Worm (Caenorhabditis elegans): ENCODE results near the gene K03B4.4.
A peak's percentile ranks its signal among the peaks of the same experiment; 100 is the strongest.

The K03B4.4 gene

DNA sequence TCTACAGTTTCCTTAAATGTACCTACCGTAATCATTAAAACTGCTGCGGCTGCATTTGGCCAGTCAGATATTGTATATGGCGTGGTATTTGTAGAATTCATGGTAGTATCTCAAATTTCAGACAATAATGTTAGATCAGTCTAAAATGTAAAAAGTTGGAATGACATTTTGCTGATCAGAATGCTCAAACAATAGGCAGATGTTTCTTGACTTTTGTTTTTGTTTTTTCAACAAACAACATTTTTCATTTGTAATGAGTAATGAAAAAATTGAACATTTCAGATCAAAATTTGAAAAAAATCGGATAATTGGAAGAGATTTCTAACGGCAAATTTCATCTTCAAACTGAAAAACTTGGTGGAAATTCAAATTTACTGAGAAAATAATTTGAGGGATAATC, 13.1 kb upstream of the K03B4.4 start, which contains the start of gene srx-77:
Gene srx-77, minus strand, starts transcription at position 101 of the 400 bp plus-strand sequence.
- no peak for TF ChIP-seq sea-1 (GFP tag; conservative IDR thresholded peaks at IDR 0.05)
- TF ChIP-seq scrt-1 (GFP tag; IDR thresholded peaks at IDR 0.05): no peak
- no peak for TF ChIP-seq flt-1 (GFP tag; IDR thresholded peaks at IDR 0.05)

DNA sequence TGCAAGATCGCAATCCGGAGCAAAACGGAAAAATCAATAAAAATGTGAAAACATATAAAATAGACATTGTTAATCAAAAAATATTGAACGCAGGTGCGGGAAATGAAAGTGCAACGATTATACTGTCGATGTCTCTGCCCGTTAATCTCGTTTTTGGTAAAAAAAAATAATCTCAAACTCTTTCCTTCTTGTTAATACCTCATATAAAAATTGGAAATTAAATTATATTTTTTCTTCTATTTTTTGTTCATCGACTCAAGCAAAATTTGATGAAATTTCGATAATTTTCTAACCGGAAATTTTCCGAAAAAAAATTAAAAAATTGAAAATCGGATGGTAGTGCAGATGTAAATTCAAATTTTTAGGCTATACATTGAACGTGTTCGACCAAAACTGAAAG, 9.3 kb upstream of the K03B4.4 start, which contains the start of gene K03B4.9:
Gene K03B4.9, minus strand, starts transcription at position 101 of the 400 bp plus-strand sequence.
- no peak for TF ChIP-seq tra-4 (tag; optimal IDR thresholded peaks at IDR 0.05)
- TF ChIP-seq tbx-37 (GFP tag; conservative IDR thresholded peaks at IDR 0.05): no peak
- TF ChIP-seq ceh-13 (GFP tag; optimal IDR thresholded peaks at IDR 0.05): no peak
- TF ChIP-seq B0310.2 (tag; optimal IDR thresholded peaks at IDR 0.05): no peak
- no peak for TF ChIP-seq ceh-36 (tag; optimal IDR thresholded peaks at IDR 0.05)
- no peak for TF ChIP-seq ets-7 (tag; optimal IDR thresholded peaks at IDR 0.05)
- TF ChIP-seq scrt-1 (GFP tag; IDR thresholded peaks at IDR 0.05): no peak
- no peak for TF ChIP-seq hnd-1 (tag; optimal IDR thresholded peaks at IDR 0.05)
- TF ChIP-seq sea-1 (GFP tag; conservative IDR thresholded peaks at IDR 0.05): no peak
- TF ChIP-seq hmbx-1 (tag; optimal IDR thresholded peaks at IDR 0.05): no peak

DNA sequence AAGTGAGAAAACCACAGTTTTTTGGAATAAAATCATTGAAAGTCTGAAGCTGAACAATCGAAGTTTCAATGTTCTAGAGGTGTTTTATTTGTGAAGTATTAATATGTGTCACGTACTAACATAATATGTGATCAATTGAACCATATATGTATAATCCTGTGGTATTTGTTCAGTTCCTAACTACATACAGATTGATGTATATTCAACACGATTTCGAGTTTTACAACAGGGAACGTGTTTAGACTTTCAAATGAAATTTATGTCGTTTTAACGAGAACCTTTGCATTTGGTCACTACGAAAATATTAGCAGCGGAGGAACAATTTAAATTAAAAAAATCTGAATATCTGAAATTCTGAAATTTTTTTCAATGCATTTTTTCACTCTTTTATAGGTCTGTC, 7.3 kb upstream of the K03B4.4 start, which contains the start of gene K03B4.8:
Gene K03B4.8, minus strand, starts transcription at position 101 of the 400 bp plus-strand sequence.
- TF ChIP-seq tbx-11 (GFP tag; IDR thresholded peaks at IDR 0.05): no peak
- no peak for TF ChIP-seq scrt-1 (GFP tag; IDR thresholded peaks at IDR 0.05)

DNA sequence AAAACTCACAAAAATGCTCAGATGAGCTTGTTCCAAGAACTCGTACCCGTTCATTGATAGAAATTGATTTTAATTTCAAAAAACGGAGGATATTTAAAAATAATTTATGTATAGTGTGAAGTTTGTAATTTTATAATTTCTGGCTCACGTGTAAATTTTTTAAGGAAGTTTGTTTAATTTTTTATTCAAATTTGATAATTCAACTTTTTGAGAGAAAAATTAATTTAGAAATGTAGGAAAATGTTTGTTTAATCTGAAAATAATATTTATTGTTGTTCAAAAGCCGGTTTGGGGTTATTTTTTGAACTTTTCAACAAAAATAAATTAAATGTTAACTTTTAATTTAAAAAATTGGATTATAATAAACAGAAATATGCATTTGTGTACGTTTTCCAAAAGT, 5.7 kb upstream of the K03B4.4 start, which contains the start of gene K03B4.6:
Gene K03B4.6, minus strand, starts transcription at position 101 of the 400 bp plus-strand sequence.
- no peak for TF ChIP-seq B0310.2 (tag; optimal IDR thresholded peaks at IDR 0.05)
- no peak for TF ChIP-seq tbx-37 (GFP tag; conservative IDR thresholded peaks at IDR 0.05)
- no peak for TF ChIP-seq hnd-1 (tag; optimal IDR thresholded peaks at IDR 0.05)
- no peak for TF ChIP-seq scrt-1 (GFP tag; IDR thresholded peaks at IDR 0.05)
- TF ChIP-seq tra-4 (tag; optimal IDR thresholded peaks at IDR 0.05): no peak
- TF ChIP-seq F13C5.2 (tag; optimal IDR thresholded peaks at IDR 0.05): no peak
- TF ChIP-seq hmbx-1 (tag; optimal IDR thresholded peaks at IDR 0.05): no peak
- TF ChIP-seq pes-1 (GFP tag; IDR thresholded peaks at IDR 0.05): no peak
- TF ChIP-seq flt-1 (GFP tag; IDR thresholded peaks at IDR 0.05): no peak
- no peak for TF ChIP-seq ceh-13 (GFP tag; optimal IDR thresholded peaks at IDR 0.05)
- TF ChIP-seq sea-1 (GFP tag; conservative IDR thresholded peaks at IDR 0.05): no peak
- no peak for TF ChIP-seq tbx-11 (GFP tag; IDR thresholded peaks at IDR 0.05)
- TF ChIP-seq ceh-36 (tag; optimal IDR thresholded peaks at IDR 0.05): no peak
- no peak for TF ChIP-seq aly-1 (tag; optimal IDR thresholded peaks at IDR 0.05)
- no peak for TF ChIP-seq ama-1 (optimal IDR thresholded peaks at IDR 0.05)
- TF ChIP-seq hmg-4 (GFP tag; optimal IDR thresholded peaks at IDR 0.05): no peak

DNA sequence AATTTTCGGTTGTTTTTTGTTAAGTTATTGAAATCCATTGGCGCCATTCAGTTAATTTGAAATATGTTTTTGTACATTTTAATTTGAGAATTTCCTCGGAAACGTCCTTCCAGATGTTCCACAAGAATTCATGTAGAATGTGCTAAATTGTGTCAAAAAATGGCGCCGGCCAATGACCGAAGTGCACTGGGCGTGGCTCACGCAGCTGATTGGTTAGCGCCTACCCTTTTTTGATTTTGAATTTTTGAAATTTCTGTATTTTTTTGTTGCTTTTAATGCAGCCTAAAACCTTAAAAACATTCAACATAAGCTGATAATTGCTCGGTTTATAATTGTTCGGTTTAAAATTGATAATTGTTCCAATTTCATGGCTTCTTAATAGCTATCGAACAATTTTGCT, 5.0 kb upstream of the K03B4.4 start:
- TF ChIP-seq ceh-36 (tag; optimal IDR thresholded peaks at IDR 0.05) (no peak), ama-1 (optimal IDR thresholded peaks at IDR 0.05) (no peak), flt-1 (GFP tag; IDR thresholded peaks at IDR 0.05) (no peak), hnd-1 (tag; optimal IDR thresholded peaks at IDR 0.05) (no peak), tbx-11 (GFP tag; IDR thresholded peaks at IDR 0.05) (no peak), pes-1 (GFP tag; IDR thresholded peaks at IDR 0.05) (no peak), ceh-13 (GFP tag; optimal IDR thresholded peaks at IDR 0.05) (no peak), scrt-1 (GFP tag; IDR thresholded peaks at IDR 0.05) (no peak), ets-7 (tag; optimal IDR thresholded peaks at IDR 0.05) (no peak), hmg-4 (GFP tag; optimal IDR thresholded peaks at IDR 0.05) (no peak), aly-1 (tag; optimal IDR thresholded peaks at IDR 0.05) (no peak), F13C5.2 (tag; optimal IDR thresholded peaks at IDR 0.05) (no peak), hmbx-1 (tag; optimal IDR thresholded peaks at IDR 0.05) (no peak), B0310.2 (tag; optimal IDR thresholded peaks at IDR 0.05) (no peak), tbx-37 (GFP tag; conservative IDR thresholded peaks at IDR 0.05) (no peak), sea-1 (GFP tag; conservative IDR thresholded peaks at IDR 0.05) (no peak), tra-4 (tag; optimal IDR thresholded peaks at IDR 0.05) (no peak)

DNA sequence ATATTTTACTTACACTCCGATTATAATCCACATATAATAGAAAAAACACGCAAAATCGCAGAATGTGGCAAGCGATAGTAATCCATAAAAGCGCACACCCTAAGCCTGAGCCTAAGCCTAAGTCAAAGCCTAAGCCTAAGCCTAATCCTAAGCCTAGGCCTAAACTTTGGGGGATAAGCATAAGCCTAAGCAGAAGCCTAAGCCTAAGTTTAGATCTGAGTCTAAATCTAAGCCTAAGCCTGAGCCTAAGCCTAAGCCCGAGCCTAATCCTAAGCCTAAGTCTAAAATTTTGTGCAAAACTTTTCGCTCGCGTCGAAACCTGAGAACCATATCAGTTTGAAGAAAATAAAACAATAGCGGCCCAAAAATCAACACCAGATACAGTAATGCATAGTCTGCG, 2.4 kb downstream of the K03B4.4 start:
- TF ChIP-seq ama-1 (optimal IDR thresholded peaks at IDR 0.05) (no peak), ceh-13 (GFP tag; optimal IDR thresholded peaks at IDR 0.05) (no peak), ceh-36 (tag; optimal IDR thresholded peaks at IDR 0.05) (peak; percentile 73), aly-1 (tag; optimal IDR thresholded peaks at IDR 0.05) (no peak), ets-7 (tag; optimal IDR thresholded peaks at IDR 0.05) (no peak), hmbx-1 (tag; optimal IDR thresholded peaks at IDR 0.05) (no peak), sea-1 (GFP tag; conservative IDR thresholded peaks at IDR 0.05) (no peak), flt-1 (GFP tag; IDR thresholded peaks at IDR 0.05) (no peak)

DNA sequence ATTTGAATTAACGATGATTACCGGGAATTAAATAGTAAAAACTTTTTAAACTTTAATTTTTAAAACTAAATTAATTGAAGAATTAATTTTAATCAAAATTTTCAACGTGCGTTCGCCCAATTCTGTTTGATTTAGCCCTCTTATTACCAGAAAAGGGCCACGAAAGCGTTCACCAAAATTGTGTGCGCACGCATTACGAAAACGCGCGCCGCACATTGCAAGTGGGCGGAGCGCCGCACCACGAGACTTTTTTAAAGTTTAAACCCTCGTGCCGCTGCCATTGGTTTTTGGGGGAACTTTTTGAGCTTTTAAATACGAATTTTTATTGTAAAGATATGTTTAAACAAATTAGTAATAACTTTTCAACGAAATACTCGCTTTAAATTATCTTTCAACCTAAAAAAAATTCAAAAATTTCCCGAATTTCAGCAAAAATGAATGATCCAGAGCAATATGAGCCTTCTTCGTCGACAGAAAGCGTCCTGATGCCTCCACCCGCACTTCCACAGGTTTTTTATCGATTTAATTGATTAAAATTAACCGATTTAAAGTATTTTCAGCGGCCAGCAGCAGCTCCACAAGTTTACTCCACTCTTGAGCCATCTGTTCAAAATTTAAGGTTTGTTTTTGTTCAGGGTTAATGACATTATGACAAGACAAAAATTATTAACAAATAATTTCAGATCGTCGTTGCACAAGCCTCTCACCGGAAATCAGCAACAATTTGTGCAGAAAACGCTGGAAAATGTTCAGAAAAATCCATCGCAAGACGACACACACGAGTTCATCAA, 5.1 kb downstream of the K03B4.4 start, which contains the start of gene taf-10:
Gene taf-10, plus strand, starts transcription at position 424 of the 791 bp plus-strand sequence.
- TF ChIP-seq hmg-4 (GFP tag; optimal IDR thresholded peaks at IDR 0.05) (no peak), F13C5.2 (tag; optimal IDR thresholded peaks at IDR 0.05) (peak; percentile 54), hnd-1 (tag; optimal IDR thresholded peaks at IDR 0.05) (no peak)

DNA sequence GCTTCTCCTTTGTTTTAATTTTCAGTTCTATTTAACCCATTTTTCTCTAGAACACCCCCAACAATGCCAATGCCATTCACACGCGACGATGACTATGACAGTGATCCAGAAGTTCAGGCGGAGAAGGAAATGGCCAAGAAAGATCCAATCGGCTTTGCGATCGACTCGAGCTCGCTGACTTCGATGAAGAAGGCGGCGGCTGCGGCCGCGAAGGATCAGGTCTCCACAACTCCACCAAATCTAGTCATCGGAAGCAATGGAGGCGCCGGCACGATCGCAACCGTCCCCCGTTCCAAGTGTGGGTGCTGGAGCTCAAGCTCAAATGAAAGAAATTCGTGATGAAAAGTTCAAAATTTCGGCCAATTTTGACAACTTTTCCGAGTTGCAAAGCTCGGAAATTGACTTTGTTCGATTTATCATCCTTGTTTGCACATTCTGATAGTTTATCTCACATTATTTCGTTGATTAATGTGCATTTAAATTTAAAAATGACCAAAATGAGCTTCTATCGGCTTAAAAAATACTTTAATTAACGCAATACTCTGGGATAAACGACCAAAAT, 6.3 kb downstream of the K03B4.4 start, which contains the start of gene K03B4.2:
Gene K03B4.2, plus strand, starts transcription at position 51 of the 562 bp plus-strand sequence.
- TF ChIP-seq F13C5.2 (tag; optimal IDR thresholded peaks at IDR 0.05): no peak
- TF ChIP-seq hnd-1 (tag; optimal IDR thresholded peaks at IDR 0.05): no peak
- TF ChIP-seq B0310.2 (tag; optimal IDR thresholded peaks at IDR 0.05): no peak
- TF ChIP-seq aly-1 (tag; optimal IDR thresholded peaks at IDR 0.05): no peak
- TF ChIP-seq sea-1 (GFP tag; conservative IDR thresholded peaks at IDR 0.05): no peak
- TF ChIP-seq ceh-13 (GFP tag; optimal IDR thresholded peaks at IDR 0.05): no peak
- TF ChIP-seq ets-7 (tag; optimal IDR thresholded peaks at IDR 0.05): no peak
- no peak for TF ChIP-seq tra-4 (tag; optimal IDR thresholded peaks at IDR 0.05)
- no peak for TF ChIP-seq hmbx-1 (tag; optimal IDR thresholded peaks at IDR 0.05)
- TF ChIP-seq tbx-11 (GFP tag; IDR thresholded peaks at IDR 0.05): no peak
- TF ChIP-seq ama-1 (optimal IDR thresholded peaks at IDR 0.05): no peak
- no peak for TF ChIP-seq flt-1 (GFP tag; IDR thresholded peaks at IDR 0.05)
- no peak for TF ChIP-seq tbx-37 (GFP tag; conservative IDR thresholded peaks at IDR 0.05)

Data from whole organism, early embryonic.